Fruit fly (Drosophila melanogaster): ENCODE data around the gene Cp19.
A peak's percentile ranks its signal among the peaks of the same experiment; 100 is the strongest.

The Cp19 gene

dm6 chr3L:8767876-8768275 is 38.2 kb downstream of the Cp19 start (continued):
- TF ChIP-seq CG2889 (GFP tag; IDR thresholded peaks at IDR 0.05) (peak; percentile 46; the same call in 2 of the 3 replicates), CG32772 (GFP tag; IDR thresholded peaks at IDR 0.05) (no peak), Sry-β (GFP tag; optimal IDR thresholded peaks at IDR 0.05) (no peak), Atf6 (GFP tag; IDR thresholded peaks at IDR 0.05) (peak; percentile 55; the same call in 1 of the 2 replicates), zfh2 (GFP tag; optimal IDR thresholded peaks at IDR 0.05) (peak; percentile 72), ken (GFP tag; IDR thresholded peaks at IDR 0.05) (no peak), CG7556 (GFP tag; optimal IDR thresholded peaks at IDR 0.05) (peak; percentile 64), HLH4C (GFP tag; IDR thresholded peaks at IDR 0.05; ENCODE audit: partially characterized antibody) (no peak), ac (GFP tag; optimal IDR thresholded peaks at IDR 0.05) (no peak), phol (tag; optimal IDR thresholded peaks at IDR 0.05) (peak; percentile 12), CG9609 (GFP tag; optimal IDR thresholded peaks at IDR 0.05) (peak; percentile 16), E2f2 (GFP tag; IDR thresholded peaks at IDR 0.05) (no peak), bsh (GFP tag; optimal IDR thresholded peaks at IDR 0.05) (peak in 1 of 2 experiments; percentile 41), CG14667 (GFP tag; IDR thresholded peaks at IDR 0.05) (peak; percentile 8; the same call in 1 of the 2 replicates), CG18599 (GFP tag; optimal IDR thresholded peaks at IDR 0.05) (peak; percentile 78), Ets65A (GFP tag) (peak; percentile 76), CG8924 (tag; optimal IDR thresholded peaks at IDR 0.05) (peak; percentile 25), CG5180 (GFP tag; optimal IDR thresholded peaks at IDR 0.05) (peak; percentile 3), emc (GFP tag; optimal IDR thresholded peaks at IDR 0.05) (peak; percentile 31), Tbp (GFP tag; optimal IDR thresholded peaks at IDR 0.05) (no peak), CG4617 (GFP tag; optimal IDR thresholded peaks at IDR 0.05; ENCODE audit: borderline replicate concordance) (no peak), Med (GFP tag) (peak; percentile 85), nerfin-1 (tag; optimal IDR thresholded peaks at IDR 0.05) (no peak), schlank (tag; optimal IDR thresholded peaks at IDR 0.05) (no peak), fu2 (GFP tag; optimal IDR thresholded peaks at IDR 0.05) (peak; percentile 46), CG13775 (GFP tag; optimal IDR thresholded peaks at IDR 0.05) (peak; percentile 50), CG15011 (GFP tag; optimal IDR thresholded peaks at IDR 0.05) (peak; percentile 7), psq (GFP tag; optimal IDR thresholded peaks at IDR 0.05) (no peak), Sox102F (GFP tag; optimal IDR thresholded peaks at IDR 0.05) (peak; percentile 21), BtbVII (GFP tag; optimal IDR thresholded peaks at IDR 0.05) (peak; percentile 43), bcd (GFP tag; optimal IDR thresholded peaks at IDR 0.05) (peak; percentile 54), zen2 (GFP tag; IDR thresholded peaks at IDR 0.05; ENCODE audit: partially characterized antibody) (no peak), CG4820 (GFP tag; optimal IDR thresholded peaks at IDR 0.05) (peak; percentile 17), Lhr (GFP tag; optimal IDR thresholded peaks at IDR 0.05) (no peak), CG9817 (tag; optimal IDR thresholded peaks at IDR 0.05) (peak; percentile 23), luna (GFP tag; optimal IDR thresholded peaks at IDR 0.05) (no peak), bbx (GFP tag; IDR thresholded peaks at IDR 0.05; ENCODE audit: partially characterized antibody) (no peak), Dip3 (GFP tag; optimal IDR thresholded peaks at IDR 0.05) (peak; percentile 46), corto (GFP tag; optimal IDR thresholded peaks at IDR 0.05) (no peak), Spps (tag; optimal IDR thresholded peaks at IDR 0.05) (no peak), CG6683 (GFP tag; optimal IDR thresholded peaks at IDR 0.05) (no peak), HLH54F (GFP tag; optimal IDR thresholded peaks at IDR 0.05) (peak; percentile 28), CG7786 (GFP tag; optimal IDR thresholded peaks at IDR 0.05) (peak; percentile 57), dmrt99B (tag; optimal IDR thresholded peaks at IDR 0.05) (peak; percentile 42), CG34376 (GFP tag; optimal IDR thresholded peaks at IDR 0.05) (peak; percentile 8), Fer3 (tag; optimal IDR thresholded peaks at IDR 0.05) (peak; percentile 35), Chrac-16 (GFP tag; optimal IDR thresholded peaks at IDR 0.05) (peak; percentile 11), CG1603 (tag; optimal IDR thresholded peaks at IDR 0.05) (peak; percentile 15), CG4424 (GFP tag; optimal IDR thresholded peaks at IDR 0.05) (peak; percentile 5), CG12219 (GFP tag; optimal IDR thresholded peaks at IDR 0.05) (peak; percentile 35)
